Fruit fly (Drosophila melanogaster) whole organism, pupa: Measurements from ENCODE around the gene CG11983.

Experiments
- CG15710 ChIP-seq: fragments of 200-800 bp; sonication (Bioruptor generic); optimal IDR thresholded peaks from 2 replicates; lab custom pipeline; 2018; ENCODE audit warnings: missing biosample characterization, mild to moderate bottlenecking, missing genetic modification characterization, moderate library complexity
- CG8301 ChIP-seq: fragments of 200-800 bp; sonication (Bioruptor generic); optimal IDR thresholded peaks from 2 replicates; lab custom pipeline; 2018; ENCODE audit warnings: missing biosample characterization, mild to moderate bottlenecking, missing genetic modification characterization
- Pif1B ChIP-seq: fragments of 200-800 bp; sonication (Bioruptor generic); optimal IDR thresholded peaks from 3 replicates; lab custom pipeline; 2016; ENCODE audit warnings: missing biosample characterization, missing genetic modification characterization

DNA sequence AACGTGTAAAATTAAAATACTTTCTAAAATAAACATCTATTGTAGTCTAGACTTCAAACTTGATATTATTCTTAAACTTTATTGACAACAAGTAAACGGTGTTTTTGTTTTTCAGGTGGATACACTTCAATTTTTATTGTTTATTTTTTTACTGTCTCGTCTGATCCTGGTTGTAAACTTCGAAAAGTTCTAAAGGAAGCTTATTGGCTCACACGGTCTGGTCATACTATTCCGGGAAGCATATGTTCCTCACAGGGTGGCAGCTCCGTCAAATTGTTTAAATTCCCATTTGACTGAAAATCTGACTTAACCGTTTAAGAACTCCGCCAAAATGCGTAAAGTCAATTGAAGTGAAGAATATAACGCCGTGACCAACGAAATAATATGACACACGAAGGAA is at the start of gene CG11983:
- TF ChIP-seq Pif1B (GFP tag; lab: Kevin White, UChicago) (no peak), CG8301 (tag; lab: Kevin White, UChicago) (no peak), CG15710 (tag; lab: Kevin White, UChicago) (peak; percentile 26)
